Worm (Caenorhabditis elegans): ENCODE data around the gene lec-5.

DNA sequence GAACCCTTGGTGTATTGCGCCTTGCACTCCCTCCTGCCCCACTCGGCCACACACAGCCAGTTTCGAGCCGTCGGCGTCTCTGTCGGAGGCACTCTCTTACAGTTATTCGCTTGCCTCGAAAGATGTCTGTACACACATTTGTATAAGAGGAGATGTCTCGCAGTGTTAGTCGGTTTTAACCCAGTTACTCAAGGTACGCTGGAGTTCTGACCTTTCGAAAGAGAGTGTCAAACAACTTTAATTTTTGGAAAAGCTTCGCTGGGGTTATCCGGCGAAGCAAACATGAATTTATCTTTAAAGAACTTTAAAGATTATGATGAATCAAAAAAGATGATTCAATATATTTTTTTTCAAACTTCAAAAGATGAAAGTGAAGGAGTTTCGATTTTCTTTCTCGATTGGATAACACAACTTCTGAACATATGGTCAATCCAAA is 3.8 kb upstream of the lec-5 start:
- TF ChIP-seq ets-7 (tag; optimal IDR thresholded peaks at IDR 0.05): peak; percentile 80
- TF ChIP-seq F13C5.2 (tag; optimal IDR thresholded peaks at IDR 0.05): peak; percentile 98
- TF ChIP-seq hmbx-1 (tag; optimal IDR thresholded peaks at IDR 0.05): peak; percentile 84
- peak; percentile 53 for TF ChIP-seq hnd-1 (tag; optimal IDR thresholded peaks at IDR 0.05)
- peak; percentile 100 for TF ChIP-seq ama-1 (optimal IDR thresholded peaks at IDR 0.05)
- peak; percentile 72 for TF ChIP-seq flt-1 (GFP tag; IDR thresholded peaks at IDR 0.05)
- TF ChIP-seq tbx-11 (GFP tag; IDR thresholded peaks at IDR 0.05): peak; percentile 79
